Worm (Caenorhabditis elegans) whole organism, midembryonic: ENCODE results near the gene F38E9.6.

ENCODE experiments used
- T22C8.4 ChIP-seq: fragments of 200-800 bp; sonication (Bioruptor generic); IDR thresholded peaks from 2 replicates; pipeline ENCODE4 v1.3.6; 2022; ENCODE audit warnings: missing genetic modification characterization, missing compliant biosample characterization
- flt-1 ChIP-seq: fragments of 200-800 bp; sonication (Bioruptor generic); IDR thresholded peaks from 2 replicates; pipeline ENCODE4 v1.3.6; 2022; ENCODE audit warnings: missing genetic modification characterization, missing compliant biosample characterization
- tab-1 ChIP-seq: fragments of 200-800 bp; sonication (Bioruptor generic); IDR thresholded peaks from 2 replicates; pipeline ENCODE4 v1.3.6; 2022; ENCODE audit warnings: missing genetic modification characterization, missing compliant biosample characterization

- TF ChIP-seq tab-1 (no peak), T22C8.4 (GFP tag; lab: Robert Waterston, UW) (no peak), flt-1 (GFP tag; lab: Robert Waterston, UW) (no peak)
Observed at ce11 chrX:16487068-16487658, 54.9 kb downstream of the F38E9.6 start, which contains the start of gene cah-3.
